Fruit fly (Drosophila melanogaster) whole organism, prepupa: ENCODE data around the gene CG17778.

Experiments
- Blimp-1 ChIP-seq: fragments of 200-800 bp; sonication (Bioruptor generic); optimal IDR thresholded peaks from 3 replicates; lab custom pipeline; 2017; ENCODE audit warnings: missing biosample characterization, missing genetic modification characterization, mild to moderate bottlenecking, moderate library complexity, missing genetic modification reagents
- CG10631 ChIP-seq: fragments of 200-800 bp; sonication (Bioruptor generic); optimal IDR thresholded peaks from 2 replicates; lab custom pipeline; 2016; ENCODE audit warnings: missing biosample characterization, missing genetic modification characterization
- CG11294 ChIP-seq: fragments of 200-800 bp; sonication (Bioruptor generic); IDR thresholded peaks from 2 replicates; pipeline ENCODE4 v1.3.6; 2022; ENCODE audit warnings: missing biosample characterization, missing genetic modification characterization
- CG11762 ChIP-seq: fragments of 200-800 bp; sonication (Bioruptor generic); optimal IDR thresholded peaks from 3 replicates; lab custom pipeline; 2016; ENCODE audit warnings: missing biosample characterization, missing genetic modification characterization; ENCODE audit not compliant: insufficient read depth
- CG11902 ChIP-seq: fragments of 200-800 bp; sonication (Bioruptor generic); optimal IDR thresholded peaks from 3 replicates; lab custom pipeline; 2016; ENCODE audit warnings: missing biosample characterization, missing genetic modification characterization
- CG15336 ChIP-seq: fragments of 200-800 bp; sonication (Bioruptor generic); IDR thresholded peaks from 2 replicates; pipeline ENCODE4 v1.3.6; 2022; ENCODE audit warnings: missing biosample characterization, missing genetic modification characterization
- CG1621 ChIP-seq: fragments of 200-800 bp; sonication (Bioruptor generic); optimal IDR thresholded peaks from 3 replicates; lab custom pipeline; 2018; ENCODE audit warnings: missing biosample characterization, mild to moderate bottlenecking, missing genetic modification characterization
- CG16779 ChIP-seq: fragments of 200-800 bp; sonication (Bioruptor generic); optimal IDR thresholded peaks from 3 replicates; lab custom pipeline; 2017; ENCODE audit warnings: missing biosample characterization, mild to moderate bottlenecking, missing genetic modification characterization
- CG3032 ChIP-seq: fragments of 200-800 bp; optimal IDR thresholded peaks from 2 replicates; lab custom pipeline; 2019; ENCODE audit warnings: missing biosample characterization, mild to moderate bottlenecking, missing genetic modification characterization, moderate library complexity
- CG32006 ChIP-seq: fragments of 200-800 bp; sonication (Bioruptor generic); optimal IDR thresholded peaks from 3 replicates; lab custom pipeline; 2017; ENCODE audit warnings: missing biosample characterization, mild to moderate bottlenecking, missing genetic modification characterization
- CG34406 ChIP-seq: fragments of 200-800 bp; sonication (Bioruptor generic); optimal IDR thresholded peaks from 3 replicates; lab custom pipeline; 2016; ENCODE audit warnings: missing biosample characterization, missing genetic modification characterization
- CG4318 ChIP-seq: fragments of 200-800 bp; sonication (Bioruptor generic); optimal IDR thresholded peaks from 3 replicates; lab custom pipeline; 2017; ENCODE audit warnings: missing biosample characterization, mild to moderate bottlenecking, missing genetic modification characterization
- CG6163 ChIP-seq: fragments of 200-800 bp; sonication (Bioruptor generic); IDR thresholded peaks from 3 replicates; pipeline ENCODE4 v1.3.6; 2022; ENCODE audit warnings: missing biosample characterization, missing genetic modification characterization
- CG6276 ChIP-seq: fragments of 200-800 bp; sonication (Bioruptor generic); optimal IDR thresholded peaks from 2 replicates; lab custom pipeline; 2017; ENCODE audit warnings: missing biosample characterization, mild to moderate bottlenecking, missing genetic modification characterization
- CG6808 ChIP-seq: fragments of 200-800 bp; sonication (Bioruptor generic); optimal IDR thresholded peaks from 3 replicates; lab custom pipeline; 2017; ENCODE audit warnings: missing biosample characterization, missing genetic modification characterization, mild to moderate bottlenecking, moderate library complexity, missing genetic modification reagents
- CG6854 ChIP-seq: fragments of 200-800 bp; sonication (Bioruptor generic); optimal IDR thresholded peaks from 2 replicates; lab custom pipeline; 2017; ENCODE audit warnings: missing biosample characterization, mild to moderate bottlenecking, missing genetic modification characterization
- CG8119 ChIP-seq: fragments of 200-800 bp; sonication (Bioruptor generic); IDR thresholded peaks from 3 replicates; pipeline ENCODE4 v1.3.6; 2022; ENCODE audit warnings: missing biosample characterization, missing genetic modification characterization
- CG8319 ChIP-seq: fragments of 200-800 bp; sonication (Bioruptor generic); optimal IDR thresholded peaks from 3 replicates; lab custom pipeline; 2016; ENCODE audit warnings: missing biosample characterization, missing genetic modification characterization
- CG8632 ChIP-seq: fragments of 200-800 bp; sonication (Bioruptor generic); optimal IDR thresholded peaks from 3 replicates; lab custom pipeline; 2016; ENCODE audit warnings: missing biosample characterization, missing genetic modification characterization
- CG9139 ChIP-seq: fragments of 200-800 bp; sonication (Bioruptor generic); optimal IDR thresholded peaks from 3 replicates; lab custom pipeline; 2017; ENCODE audit warnings: missing biosample characterization, mild to moderate bottlenecking, missing genetic modification characterization
- Eip75B ChIP-seq: fragments of 200-800 bp; sonication (Bioruptor generic); optimal IDR thresholded peaks from 3 replicates; lab custom pipeline; 2016; ENCODE audit warnings: missing biosample characterization, missing genetic modification characterization
- Eip78C ChIP-seq: fragments of 200-800 bp; sonication (Bioruptor generic); peaks from one replicate; lab custom pipeline; 2016; ENCODE audit warnings: missing biosample characterization, missing genetic modification characterization
- Ets96B ChIP-seq: fragments of 200-800 bp; optimal IDR thresholded peaks from 2 replicates; lab custom pipeline; 2019; ENCODE audit warnings: missing biosample characterization, mild to moderate bottlenecking, missing genetic modification characterization, moderate library complexity
- Gug ChIP-seq: fragments of 200-800 bp; sonication (Bioruptor generic); IDR thresholded peaks from 2 replicates; pipeline ENCODE4 v1.3.6; 2022; ENCODE audit warnings: missing biosample characterization, missing genetic modification characterization
- Hr4 ChIP-seq: fragments of 200-800 bp; sonication (Bioruptor generic); optimal IDR thresholded peaks from 3 replicates; lab custom pipeline; 2016; ENCODE audit warnings: missing biosample characterization, missing genetic modification characterization
- OdsH ChIP-seq: fragments of 200-800 bp; sonication (Bioruptor generic); optimal IDR thresholded peaks from 3 replicates; lab custom pipeline; 2016; ENCODE audit warnings: missing biosample characterization, missing genetic modification characterization
- Sox102F ChIP-seq: fragments of 200-800 bp; sonication (Bioruptor generic); optimal IDR thresholded peaks from 2 replicates; lab custom pipeline; 2016; ENCODE audit warnings: missing biosample characterization, mild to moderate bottlenecking, missing genetic modification characterization
- Sox15 ChIP-seq: fragments of 200-800 bp; sonication (Bioruptor generic); optimal IDR thresholded peaks from 3 replicates; lab custom pipeline; 2016; ENCODE audit warnings: missing biosample characterization, missing genetic modification characterization
- achi ChIP-seq: fragments of 200-800 bp; sonication (Bioruptor generic); optimal IDR thresholded peaks from 3 replicates; lab custom pipeline; 2016; ENCODE audit warnings: missing biosample characterization, missing genetic modification characterization
- cyc ChIP-seq: fragments of 200-800 bp; sonication (Bioruptor generic); optimal IDR thresholded peaks from 3 replicates; lab custom pipeline; 2016; ENCODE audit warnings: missing biosample characterization, missing genetic modification characterization
- dsx ChIP-seq: fragments of 200-800 bp; optimal IDR thresholded peaks from 3 replicates; lab custom pipeline; 2019; ENCODE audit warnings: missing biosample characterization, mild to moderate bottlenecking, missing genetic modification characterization, moderate library complexity; ENCODE audit not compliant: poor library complexity, severe bottlenecking
- eg ChIP-seq: fragments of 200-800 bp; sonication (Bioruptor generic); IDR thresholded peaks from 3 replicates; pipeline ENCODE4 v1.3.6; 2022; ENCODE audit warnings: missing biosample characterization, missing genetic modification characterization
- esn ChIP-seq: fragments of 200-800 bp; sonication (Bioruptor generic); optimal IDR thresholded peaks from 2 replicates; lab custom pipeline; 2016; ENCODE audit warnings: missing biosample characterization, mild to moderate bottlenecking, missing genetic modification characterization, moderate library complexity
- fd59A ChIP-seq: fragments of 200-800 bp; sonication (Bioruptor generic); optimal IDR thresholded peaks from 2 replicates; lab custom pipeline; 2017; ENCODE audit warnings: missing biosample characterization, mild to moderate bottlenecking, missing genetic modification characterization, missing genetic modification reagents
- fd85E ChIP-seq: fragments of 200-800 bp; sonication (Bioruptor generic); optimal IDR thresholded peaks from 3 replicates; lab custom pipeline; 2016; ENCODE audit warnings: missing biosample characterization, missing genetic modification characterization
- fkh ChIP-seq: fragments of 200-800 bp; sonication (Bioruptor generic); optimal IDR thresholded peaks from 3 replicates; lab custom pipeline; 2017; ENCODE audit warnings: missing biosample characterization, mild to moderate bottlenecking, missing genetic modification characterization, moderate library complexity
- lz ChIP-seq: fragments of 200-800 bp; sonication (Bioruptor generic); optimal IDR thresholded peaks from 3 replicates; lab custom pipeline; 2016; ENCODE audit warnings: missing biosample characterization, missing genetic modification characterization
- net ChIP-seq: fragments of 200-800 bp; sonication (Bioruptor generic); optimal IDR thresholded peaks from 3 replicates; lab custom pipeline; 2016; ENCODE audit warnings: missing biosample characterization, missing genetic modification characterization
- pdm3 ChIP-seq: fragments of 200-800 bp; sonication (Bioruptor generic); optimal IDR thresholded peaks from 3 replicates; lab custom pipeline; 2016; ENCODE audit warnings: missing biosample characterization, missing genetic modification characterization
- salr ChIP-seq, 2 experiments: fragments of 200-800 bp; sonication (Bioruptor generic); optimal IDR thresholded peaks; 3 replicates each; lab custom pipeline; 2016 to 2018; ENCODE audit warnings: missing biosample characterization in 2 of 2, missing genetic modification characterization in 2 of 2, mild to moderate bottlenecking in 1 of 2
- ss ChIP-seq, 2 experiments: fragments of 200-800 bp; sonication (Bioruptor generic); optimal IDR thresholded peaks; 2 replicates in 1 of 2; 3 replicates in 1 of 2; lab custom pipeline; 2017 to 2018; ENCODE audit warnings: mild to moderate bottlenecking in 2 of 2, missing biosample characterization in 2 of 2, missing genetic modification characterization in 2 of 2, moderate library complexity in 1 of 2
- svp ChIP-seq: fragments of 200-800 bp; sonication (Bioruptor generic); peaks from one replicate; lab custom pipeline; 2016; ENCODE audit warnings: missing biosample characterization, missing genetic modification characterization
- vri ChIP-seq: fragments of 200-800 bp; sonication (Bioruptor generic); optimal IDR thresholded peaks from 3 replicates; lab custom pipeline; 2016; ENCODE audit warnings: missing biosample characterization, mild to moderate bottlenecking, missing genetic modification characterization

CG17778 gene

DNA sequence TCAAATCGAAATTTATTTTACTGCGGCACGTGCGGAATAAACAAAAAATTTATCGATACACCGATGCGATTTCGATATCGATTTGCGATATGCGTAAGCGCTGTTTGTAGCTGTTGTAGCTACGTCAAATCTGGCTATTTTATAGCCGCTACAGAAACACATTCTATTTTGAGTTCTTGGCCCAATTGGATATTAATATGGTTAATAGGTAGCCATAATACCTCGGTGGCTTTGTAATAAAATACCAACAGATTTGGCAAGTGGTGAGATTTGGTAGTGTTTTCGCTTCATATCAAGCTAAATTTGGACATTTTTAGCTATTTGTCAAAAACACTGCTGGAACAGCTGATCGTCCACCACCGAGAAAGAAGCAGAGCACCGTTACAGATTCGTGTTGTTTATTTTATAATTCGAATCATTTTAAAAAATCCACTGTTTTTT lies 6.9 kb upstream of the CG17778 start, which contains the start of the genes CG18273 and CG3156 (continued):
- TF ChIP-seq CG8119 (GFP tag; lab: Robert Waterston, UW): no peak
- no peak for TF ChIP-seq CG11762 (GFP tag; lab: Kevin White, UChicago)
- TF ChIP-seq Blimp-1 (GFP tag; lab: Kevin White, UChicago): no peak
- TF ChIP-seq OdsH (GFP tag; lab: Kevin White, UChicago): no peak
- TF ChIP-seq CG3032 (tag; lab: Kevin White, UChicago): peak; percentile 30
- no peak for TF ChIP-seq vri (GFP tag; lab: Kevin White, UChicago)
- TF ChIP-seq CG34406 (GFP tag; lab: Kevin White, UChicago): no peak
- TF ChIP-seq net: no peak
- no peak for TF ChIP-seq achi
- no peak for TF ChIP-seq Eip75B

dm6 chrX:492701-493299 lies 1.6 kb upstream of the CG17778 start:
- TF ChIP-seq vri (GFP tag; lab: Kevin White, UChicago) (peak; percentile 92), CG6163 (no peak)

- TF ChIP-seq Hr4 (GFP tag; lab: Kevin White, UChicago): peak; percentile 98
- TF ChIP-seq vri (GFP tag; lab: Kevin White, UChicago): peak; percentile 97
- peak; percentile 93 for TF ChIP-seq CG6854 (GFP tag; lab: Kevin White, UChicago)
- peak; percentile 99 for TF ChIP-seq CG10631 (GFP tag; lab: Kevin White, UChicago)
- TF ChIP-seq fd59A: peak; percentile 96
- peak; percentile 99 for TF ChIP-seq cyc (GFP tag; lab: Kevin White, UChicago)
- peak; percentile 97 for TF ChIP-seq CG11902 (GFP tag; lab: Kevin White, UChicago)
- peak; percentile 95 for TF ChIP-seq CG8319
- peak; percentile 89 for TF ChIP-seq Blimp-1 (GFP tag; lab: Kevin White, UChicago)
- TF ChIP-seq dsx (GFP tag; lab: Kevin White, UChicago): peak; percentile 96
- peak; percentile 92 for TF ChIP-seq CG9139 (GFP tag; lab: Kevin White, UChicago)
- TF ChIP-seq Sox15: peak; percentile 96
- peak; percentile 98 for TF ChIP-seq lz (GFP tag; lab: Kevin White, UChicago)
- TF ChIP-seq achi: peak; percentile 97
- peak; percentile 97 for TF ChIP-seq CG6276
- TF ChIP-seq salr (GFP tag; optimal IDR thresholded peaks at IDR 0.05; lab: Kevin White, UChicago): peak; percentile 97 to 98
- peak; percentile 98 for TF ChIP-seq CG32006 (GFP tag; lab: Kevin White, UChicago)
- peak; percentile 99 for TF ChIP-seq esn
- peak; percentile 93 to 96 for TF ChIP-seq ss (GFP tag; optimal IDR thresholded peaks at IDR 0.05; lab: Kevin White, UChicago)
- peak; percentile 96 for TF ChIP-seq CG34406 (GFP tag; lab: Kevin White, UChicago)
- peak; percentile 96 for TF ChIP-seq Ets96B (tag; lab: Kevin White, UChicago)
- peak; percentile 96 for TF ChIP-seq CG11762 (GFP tag; lab: Kevin White, UChicago)
- TF ChIP-seq Eip75B: peak; percentile 98
- TF ChIP-seq CG11294 (GFP tag; lab: Robert Waterston, UW): peak; percentile 97
- TF ChIP-seq CG16779 (tag; lab: Kevin White, UChicago): peak; percentile 91
- TF ChIP-seq Eip78C (GFP tag; lab: Kevin White, UChicago): peak; percentile 99
- peak; percentile 99 for TF ChIP-seq Gug (GFP tag; lab: Robert Waterston, UW)
- peak; percentile 97 for TF ChIP-seq CG4318 (GFP tag; lab: Kevin White, UChicago)
- TF ChIP-seq fkh (GFP tag; lab: Kevin White, UChicago): peak; percentile 99
- TF ChIP-seq pdm3: peak; percentile 99
- peak; percentile 99 for TF ChIP-seq CG15336 (GFP tag; lab: Robert Waterston, UW)
- TF ChIP-seq CG6163: peak; percentile 99
- TF ChIP-seq svp (GFP tag; lab: Kevin White, UChicago): peak; percentile 98
- peak; percentile 98 for TF ChIP-seq OdsH (GFP tag; lab: Kevin White, UChicago)
- TF ChIP-seq CG8632 (GFP tag; lab: Kevin White, UChicago): peak; percentile 95
- peak; percentile 98 for TF ChIP-seq eg (GFP tag; lab: Robert Waterston, UW)
- TF ChIP-seq Sox102F (GFP tag; lab: Kevin White, UChicago): peak; percentile 98
- peak; percentile 95 for TF ChIP-seq CG6808 (GFP tag; lab: Kevin White, UChicago)
- TF ChIP-seq fd85E (GFP tag; lab: Kevin White, UChicago): peak; percentile 95
- TF ChIP-seq CG1621 (tag; lab: Kevin White, UChicago): peak; percentile 98
Observed at dm6 chrX:493445-494190, 796 bp upstream of the CG17778 start, which contains the start of gene CG17896. CG17896 (minus strand) TSS chrX:493495.
